Fruit fly (Drosophila melanogaster): ENCODE results near the gene CarT.

CarT gene

DNA sequence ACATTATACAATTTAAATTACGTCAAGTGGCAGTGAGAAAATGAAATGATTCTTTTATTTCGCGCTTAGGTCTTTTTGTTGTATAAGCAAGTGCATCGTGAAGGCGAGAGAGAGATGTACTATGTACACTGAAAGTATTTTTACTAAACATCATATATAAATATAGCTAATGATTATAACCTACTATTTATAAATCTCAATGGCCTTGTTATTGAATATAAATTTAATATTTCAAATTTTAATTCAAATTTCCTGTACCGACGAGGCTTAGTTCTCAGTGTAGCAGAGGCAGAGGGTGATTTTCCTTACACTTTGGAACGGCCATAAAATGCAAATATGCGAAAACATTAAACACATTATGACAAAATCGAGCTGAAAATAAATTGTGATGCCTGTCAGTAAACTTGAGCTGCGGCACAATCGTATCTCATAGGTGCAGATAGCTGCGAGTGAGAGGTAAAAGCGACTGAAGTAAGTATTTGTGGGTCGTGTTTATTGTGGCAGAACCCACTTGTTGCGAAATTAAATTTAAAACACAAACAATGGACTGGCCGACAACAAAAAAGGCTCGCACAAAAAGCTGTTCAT lies 32.0 kb upstream of the CarT start (continued):
- TF ChIP-seq CG42726 (GFP tag; IDR thresholded peaks at IDR 0.05; ENCODE audit: partially characterized antibody) (no peak), CG2116 (GFP tag; optimal IDR thresholded peaks at IDR 0.05) (no peak), ERR (GFP tag; optimal IDR thresholded peaks at IDR 0.05) (no peak), klu (GFP tag; IDR thresholded peaks at IDR 0.05) (no peak), phol (tag; optimal IDR thresholded peaks at IDR 0.05) (peak; percentile 62), CG32532 (GFP tag; IDR thresholded peaks at IDR 0.05) (peak; percentile 34; the same call in 1 of the 2 replicates), CG5245 (GFP tag; optimal IDR thresholded peaks at IDR 0.05) (peak; percentile 17), inv (GFP tag; IDR thresholded peaks at IDR 0.05; ENCODE audit: partially characterized antibody) (no peak), CG14667 (GFP tag; IDR thresholded peaks at IDR 0.05) (no peak), CG15601 (tag; optimal IDR thresholded peaks at IDR 0.05) (no peak), cas (GFP tag; IDR thresholded peaks at IDR 0.05) (no peak), Atf6 (GFP tag; IDR thresholded peaks at IDR 0.05) (0 out of 2 replicates have a peak, but pooled peaks have one; percentile 33), CG1529 (GFP tag; optimal IDR thresholded peaks at IDR 0.05) (no peak), CG1602 (GFP tag; optimal IDR thresholded peaks at IDR 0.05) (peak; percentile 35), seq (GFP tag; IDR thresholded peaks at IDR 0.05) (peak; percentile 23; the same call in 1 of the 2 replicates), Ptx1 (GFP tag; IDR thresholded peaks at IDR 0.05) (peak; percentile 65), Hey (tag; optimal IDR thresholded peaks at IDR 0.05) (no peak), slp2 (GFP tag; optimal IDR thresholded peaks at IDR 0.05) (no peak), CG7745 (tag; optimal IDR thresholded peaks at IDR 0.05) (no peak), prd (optimal IDR thresholded peaks at IDR 0.05) (no peak), prd (GFP tag; IDR thresholded peaks at IDR 0.05) (peak; percentile 56; the same call in 1 of the 3 replicates), CG4854 (GFP tag; optimal IDR thresholded peaks at IDR 0.05) (peak; percentile 3), CG31365 (tag; optimal IDR thresholded peaks at IDR 0.05) (no peak), CG12236 (GFP tag; optimal IDR thresholded peaks at IDR 0.05) (no peak), CG34422 (GFP tag; IDR thresholded peaks at IDR 0.05) (0 out of 3 replicates have a peak, but pooled peaks have one; percentile 11), CG14050 (GFP tag; IDR thresholded peaks at IDR 0.05) (peak; percentile 28; the same call in 1 of the 3 replicates), sd (tag; optimal IDR thresholded peaks at IDR 0.05) (no peak), mld (GFP tag; IDR thresholded peaks at IDR 0.05; ENCODE audit: partially characterized antibody) (no peak), pfk (GFP tag; optimal IDR thresholded peaks at IDR 0.05) (no peak), zfh1 (GFP tag; IDR thresholded peaks at IDR 0.05) (peak; percentile 35; the same call in 1 of the 3 replicates), org-1 (GFP tag; optimal IDR thresholded peaks at IDR 0.05) (no peak), kah (GFP tag; optimal IDR thresholded peaks at IDR 0.05) (no peak), gsb (GFP tag; IDR thresholded peaks at IDR 0.05) (no peak), CG10431 (GFP tag; optimal IDR thresholded peaks at IDR 0.05) (no peak), CG15696 (tag; optimal IDR thresholded peaks at IDR 0.05) (no peak), CG13123 (GFP tag; optimal IDR thresholded peaks at IDR 0.05) (no peak), Chrac-16 (GFP tag; optimal IDR thresholded peaks at IDR 0.05) (peak; percentile 35), schlank (tag; optimal IDR thresholded peaks at IDR 0.05) (no peak), Vsx1 (GFP tag; optimal IDR thresholded peaks at IDR 0.05) (no peak), psq (GFP tag; optimal IDR thresholded peaks at IDR 0.05) (no peak), CG18011 (GFP tag; optimal IDR thresholded peaks at IDR 0.05) (no peak), CG7928 (GFP tag; optimal IDR thresholded peaks at IDR 0.05) (no peak), eve (GFP tag; optimal IDR thresholded peaks at IDR 0.05) (no peak), tin (GFP tag; optimal IDR thresholded peaks at IDR 0.05) (peak; percentile 20), Dfd (GFP tag; optimal IDR thresholded peaks at IDR 0.05) (no peak), CG7271 (tag; optimal IDR thresholded peaks at IDR 0.05) (peak; percentile 50), Kr (GFP tag; optimal IDR thresholded peaks at IDR 0.05) (no peak), D19B (GFP tag; optimal IDR thresholded peaks at IDR 0.05) (peak; percentile 1), Six4 (GFP tag; optimal IDR thresholded peaks at IDR 0.05) (peak; percentile 24), Blimp-1 (GFP tag; optimal IDR thresholded peaks at IDR 0.05) (no peak), CG12769 (tag; optimal IDR thresholded peaks at IDR 0.05) (no peak)
